Fruit fly (Drosophila melanogaster) whole organism: ENCODE data around the gene mib2.

Experiments
- CG8478 ChIP-seq: fragments of >200 bp; optimal IDR thresholded peaks from 2 replicates; lab custom pipeline; 2018; ENCODE audit warnings: inconsistent platforms
- Dll ChIP-seq: fragments of >200 bp; optimal IDR thresholded peaks from 2 replicates; lab custom pipeline; 2017
- EcR ChIP-seq, 2 experiments: fragments of >200 bp; optimal IDR thresholded peaks; 2 replicates each; lab custom pipeline; 2017; ENCODE audit warnings: missing biosample characterization in 2 of 2, missing genetic modification characterization in 2 of 2, missing genetic modification reagents in 2 of 2
- pan ChIP-seq: fragments of >200 bp; optimal IDR thresholded peaks from 2 replicates; lab custom pipeline; 2017
- psq ChIP-seq: fragments of >200 bp; optimal IDR thresholded peaks from 2 replicates; lab custom pipeline; 2017
- usp ChIP-seq: fragments of >200 bp; optimal IDR thresholded peaks from 2 replicates; lab custom pipeline; 2017; ENCODE audit warnings: missing biosample characterization, missing genetic modification characterization, mixed read lengths

The mib2 gene

dm6 chr2L:19037455-19037854, 3.2 kb downstream of the mib2 start:
- TF ChIP-seq psq (lab: Kevin White, UChicago) = no peak
- no peak for TF ChIP-seq usp (GFP tag; lab: Kevin White, UChicago)
- TF ChIP-seq CG8478 (lab: Kevin White, UChicago) = no peak

DNA sequence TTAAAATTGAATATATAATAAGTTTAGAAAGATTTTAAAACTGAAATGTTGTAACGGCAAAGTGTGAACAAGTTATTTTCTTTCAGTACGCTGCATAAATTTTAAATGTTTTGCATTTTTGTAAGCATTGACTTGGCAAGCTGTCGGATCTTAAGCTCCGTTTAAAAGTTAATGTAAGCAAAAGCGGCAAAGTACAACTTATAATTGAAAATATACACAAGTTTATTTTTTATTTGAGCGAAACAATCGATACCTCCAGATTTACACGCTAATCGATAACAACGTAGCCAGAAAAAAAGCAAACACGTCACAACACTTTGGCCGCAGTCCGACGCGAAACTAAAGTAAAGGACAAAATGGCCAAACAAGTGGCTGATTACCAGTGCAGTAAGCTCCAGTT, 7.3 kb downstream of the mib2 start, which contains the start of gene Catsup:
Catsup (plus strand) TSS at position 273 of the 400 bp plus-strand sequence.
- no peak for TF ChIP-seq Dll (lab: Kevin White, UChicago)
- TF ChIP-seq usp (GFP tag; lab: Kevin White, UChicago) = no peak
- TF ChIP-seq CG8478 (lab: Kevin White, UChicago) = no peak
- TF ChIP-seq pan (lab: Kevin White, UChicago) = no peak
- TF ChIP-seq psq (lab: Kevin White, UChicago) = no peak
- no peak for TF ChIP-seq EcR (GFP tag; optimal IDR thresholded peaks at IDR 0.05; lab: Kevin White, UChicago)

DNA sequence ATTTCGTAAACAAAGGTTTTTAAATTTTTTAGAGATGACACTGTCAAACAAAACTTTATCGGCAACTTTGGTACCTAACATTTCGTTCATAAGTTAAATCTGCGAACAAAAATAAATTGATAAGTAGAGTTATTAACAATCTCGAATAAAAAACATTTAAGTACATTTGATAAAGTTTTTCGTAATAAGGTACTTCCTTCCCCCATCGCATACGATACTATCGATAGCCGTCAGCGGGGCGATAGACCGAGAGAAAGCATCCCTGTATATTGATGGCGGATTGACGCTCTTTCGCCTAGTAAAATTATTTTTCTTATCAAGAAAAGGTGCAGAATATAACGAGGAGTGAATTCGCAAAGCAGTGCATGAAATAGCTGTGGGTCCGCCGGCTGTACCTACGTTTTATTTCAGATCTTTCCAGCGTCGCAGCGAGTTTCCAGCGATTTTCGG, 10.9 kb downstream of the mib2 start, which contains the start of the genes Ttc19 and Acn:
Ttc19 (minus strand) TSS at position 38 of the 450 bp plus-strand sequence.
Acn (plus strand) TSS at position 245 of the 450 bp plus-strand sequence.
- no peak for TF ChIP-seq usp (GFP tag; lab: Kevin White, UChicago)
- no peak for TF ChIP-seq CG8478 (lab: Kevin White, UChicago)
- no peak for TF ChIP-seq Dll (lab: Kevin White, UChicago)
- TF ChIP-seq psq (lab: Kevin White, UChicago) = no peak
- no peak for TF ChIP-seq EcR (GFP tag; optimal IDR thresholded peaks at IDR 0.05; lab: Kevin White, UChicago)
- no peak for TF ChIP-seq pan (lab: Kevin White, UChicago)

DNA sequence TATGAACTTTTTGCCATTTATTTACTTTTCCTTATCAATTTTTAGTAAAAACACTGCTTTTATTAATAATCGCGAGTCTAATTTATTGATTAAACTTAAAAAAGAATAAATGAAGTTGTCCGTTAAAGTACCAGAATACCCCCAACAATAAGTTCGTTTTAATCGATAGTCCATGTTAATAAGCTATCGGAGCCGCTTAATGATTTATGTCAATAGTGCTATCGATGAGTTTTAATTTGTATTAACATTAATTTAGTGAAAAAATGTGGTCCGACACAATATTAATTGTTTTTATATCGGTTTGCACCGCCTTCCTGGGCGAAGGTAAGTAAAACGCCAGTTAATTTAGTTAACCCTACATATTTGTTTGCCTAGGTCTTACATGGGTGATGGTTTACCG, 14.7 kb downstream of the mib2 start, which contains the start of gene CG10470:
CG10470 (plus strand) TSS at position 165 of the 400 bp plus-strand sequence.
- no peak for TF ChIP-seq CG8478 (lab: Kevin White, UChicago)
- no peak for TF ChIP-seq psq (lab: Kevin White, UChicago)
- TF ChIP-seq Dll (lab: Kevin White, UChicago) = no peak
- no peak for TF ChIP-seq pan (lab: Kevin White, UChicago)
- TF ChIP-seq EcR (GFP tag; optimal IDR thresholded peaks at IDR 0.05; lab: Kevin White, UChicago) = no peak
- TF ChIP-seq usp (GFP tag; lab: Kevin White, UChicago) = no peak

- no peak for TF ChIP-seq Dll (lab: Kevin White, UChicago)
- TF ChIP-seq EcR (GFP tag; optimal IDR thresholded peaks at IDR 0.05; lab: Kevin White, UChicago) = no peak
- TF ChIP-seq CG8478 (lab: Kevin White, UChicago) = no peak
- no peak for TF ChIP-seq usp (GFP tag; lab: Kevin White, UChicago)
- no peak for TF ChIP-seq pan (lab: Kevin White, UChicago)
- TF ChIP-seq psq (lab: Kevin White, UChicago) = no peak
Observed at dm6 chr2L:19051534-19052100, 17.4 kb downstream of the mib2 start, which contains the start of gene Rpn3. Rpn3 (plus strand) TSS chr2L:19051790.

DNA sequence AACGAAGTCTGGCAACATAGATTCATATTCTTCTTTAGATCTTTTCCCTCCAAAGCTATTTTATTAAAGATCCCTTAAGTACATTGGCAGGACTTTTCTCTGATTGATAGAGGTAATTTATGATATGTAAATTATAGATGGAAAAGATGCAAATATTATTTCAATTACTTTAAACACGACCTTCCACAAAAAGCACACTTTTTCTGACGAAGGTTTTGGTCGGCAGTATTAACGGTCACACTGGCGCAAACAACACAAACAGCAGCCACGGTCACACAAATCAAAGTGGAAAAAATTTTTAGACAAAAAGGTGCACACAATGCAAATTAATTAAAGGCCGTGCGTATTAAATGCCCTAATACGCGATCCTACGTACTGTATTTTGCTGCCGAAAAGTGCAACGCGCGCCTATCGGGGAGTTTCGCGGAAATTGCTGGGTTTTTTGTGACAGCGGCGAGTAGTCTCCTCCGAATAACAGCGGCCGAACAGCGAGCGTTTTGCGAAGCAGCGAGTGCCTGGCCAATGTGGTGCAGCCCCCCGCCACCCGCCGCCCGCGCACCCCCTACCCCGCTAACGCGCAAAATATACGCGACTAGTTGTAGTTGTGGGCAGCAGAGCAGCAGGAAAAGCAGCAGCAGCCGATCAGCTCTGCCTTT, 19.7 kb downstream of the mib2 start, which contains the start of gene CG10492:
CG10492 (plus strand) TSS at position 219 of the 656 bp plus-strand sequence.
- no peak for TF ChIP-seq EcR (GFP tag; optimal IDR thresholded peaks at IDR 0.05; lab: Kevin White, UChicago)
- TF ChIP-seq pan (lab: Kevin White, UChicago) = no peak
- TF ChIP-seq Dll (lab: Kevin White, UChicago) = no peak

dm6 chr2L:19054516-19054887, 20.3 kb downstream of the mib2 start:
- TF ChIP-seq usp (GFP tag; lab: Kevin White, UChicago) (no peak), pan (lab: Kevin White, UChicago) (no peak), EcR (GFP tag; optimal IDR thresholded peaks at IDR 0.05; lab: Kevin White, UChicago) (no peak), Dll (lab: Kevin White, UChicago) (no peak), CG8478 (lab: Kevin White, UChicago) (no peak), psq (lab: Kevin White, UChicago) (no peak)

DNA sequence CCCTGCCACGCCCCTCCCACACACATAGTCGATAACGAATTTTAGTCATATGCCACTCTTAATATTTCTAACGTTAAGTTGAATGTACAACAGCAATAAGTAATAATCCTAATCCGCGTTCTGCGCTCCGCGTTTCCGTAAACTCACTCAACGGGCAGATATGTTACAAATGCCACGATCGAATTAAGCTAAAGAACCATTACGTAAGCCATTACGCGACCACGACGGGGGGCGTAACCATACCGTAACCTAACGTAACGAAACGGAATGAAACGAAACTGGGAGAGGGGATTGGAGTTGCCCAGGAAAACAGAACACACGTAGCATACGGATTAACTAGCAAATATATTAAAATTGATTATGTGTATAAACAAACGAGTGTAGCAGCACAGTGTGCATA, 23.6 kb downstream of the mib2 start:
- no peak for TF ChIP-seq Dll (lab: Kevin White, UChicago)
- no peak for TF ChIP-seq pan (lab: Kevin White, UChicago)
- no peak for TF ChIP-seq usp (GFP tag; lab: Kevin White, UChicago)
- TF ChIP-seq psq (lab: Kevin White, UChicago) = no peak
- TF ChIP-seq CG8478 (lab: Kevin White, UChicago) = no peak
- TF ChIP-seq EcR (GFP tag; optimal IDR thresholded peaks at IDR 0.05; lab: Kevin White, UChicago) = no peak

dm6 chr2L:19058916-19059315, 24.7 kb downstream of the mib2 start, which contains the start of gene Phlpp:
Phlpp (plus strand) TSS chr2L:19059129.
- TF ChIP-seq Dll (lab: Kevin White, UChicago) = no peak
- TF ChIP-seq CG8478 (lab: Kevin White, UChicago) = no peak

DNA sequence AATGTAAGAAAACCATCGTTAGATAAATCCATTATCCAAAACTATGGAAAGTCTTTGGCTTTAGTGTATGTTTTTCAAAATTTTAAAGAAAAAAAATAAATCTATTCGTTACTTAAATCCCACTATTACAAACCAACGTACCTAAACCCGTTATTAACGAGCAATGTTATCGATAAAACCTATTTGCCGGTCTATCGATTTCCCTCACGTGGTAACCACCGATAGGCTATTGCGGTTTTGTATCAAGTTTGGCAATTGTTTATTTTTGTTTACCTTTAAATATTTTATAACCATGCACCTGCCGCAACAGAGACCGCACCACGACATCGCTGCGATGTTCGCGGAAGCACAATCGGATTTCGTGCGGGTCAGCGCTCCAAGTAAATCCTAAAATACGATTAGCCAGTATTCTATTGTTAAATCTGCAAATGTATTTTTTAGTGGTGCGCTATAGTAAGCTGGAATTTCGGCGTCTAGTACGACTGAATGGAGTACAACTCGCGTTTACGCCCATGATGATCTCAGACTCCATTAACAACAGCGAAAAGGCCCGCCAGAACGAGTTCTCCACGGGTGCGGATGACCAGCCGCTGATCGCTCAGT, 28.9 kb downstream of the mib2 start, which contains the start of gene Dus4:
Dus4 (plus strand) TSS at position 206 of the 603 bp plus-strand sequence.
- TF ChIP-seq pan (lab: Kevin White, UChicago) (no peak), usp (GFP tag; lab: Kevin White, UChicago) (no peak), EcR (GFP tag; optimal IDR thresholded peaks at IDR 0.05; lab: Kevin White, UChicago) (no peak), psq (lab: Kevin White, UChicago) (no peak), Dll (lab: Kevin White, UChicago) (no peak), CG8478 (lab: Kevin White, UChicago) (no peak)

DNA sequence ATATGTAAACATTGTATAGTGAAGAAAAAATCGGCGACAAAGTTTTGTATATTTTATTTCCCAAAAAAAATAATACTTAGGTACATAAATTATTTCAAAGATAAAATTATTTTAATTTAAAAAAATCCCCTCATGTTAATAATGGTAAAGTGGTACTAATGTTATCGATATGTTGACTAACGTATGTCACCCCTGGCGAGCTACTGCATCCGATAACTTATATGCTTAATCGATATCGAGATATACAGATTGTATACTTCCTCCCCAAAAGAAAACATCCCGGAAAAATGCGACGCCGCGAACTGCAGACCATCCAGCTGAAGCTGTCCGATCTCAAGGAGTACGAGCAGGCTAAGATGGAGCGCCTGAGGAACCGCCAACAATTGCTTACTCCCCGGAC, 30.5 kb downstream of the mib2 start, which contains the start of gene CG17343:
CG17343 (plus strand) TSS at position 224 of the 400 bp plus-strand sequence.
- TF ChIP-seq EcR (GFP tag; optimal IDR thresholded peaks at IDR 0.05; lab: Kevin White, UChicago) (no peak), CG8478 (lab: Kevin White, UChicago) (no peak), Dll (lab: Kevin White, UChicago) (no peak), usp (GFP tag; lab: Kevin White, UChicago) (no peak), pan (lab: Kevin White, UChicago) (no peak), psq (lab: Kevin White, UChicago) (no peak)
